Fruit fly (Drosophila melanogaster): ENCODE measurements around the gene RpL34a.

RpL34a gene

dm6 chr3R:26021195-26021914, 37.7 kb downstream of the RpL34a start (continued):
- TF ChIP-seq CG9932 (GFP tag; IDR thresholded peaks at IDR 0.05) (peak; percentile 83), trh (GFP tag; optimal IDR thresholded peaks at IDR 0.05) (peak; percentile 91), fu2 (GFP tag; optimal IDR thresholded peaks at IDR 0.05) (peak; percentile 83), HLH4C (GFP tag; IDR thresholded peaks at IDR 0.05; ENCODE audit: partially characterized antibody) (no peak; the same call in 2 of the 3 replicates), BtbVII (GFP tag; optimal IDR thresholded peaks at IDR 0.05) (peak; percentile 93), fd64A (GFP tag; optimal IDR thresholded peaks at IDR 0.05) (no peak), crol (GFP tag; IDR thresholded peaks at IDR 0.05) (peak; percentile 54), Max (GFP tag; optimal IDR thresholded peaks at IDR 0.05) (peak; percentile 86), CG6254 (GFP tag; optimal IDR thresholded peaks at IDR 0.05) (peak; percentile 91), so (GFP tag; IDR thresholded peaks at IDR 0.05) (peak; percentile 46; the same call in 1 of the 3 replicates), CG8359 (GFP tag; optimal IDR thresholded peaks at IDR 0.05; ENCODE audit: borderline replicate concordance) (peak; percentile 88), CG10147 (GFP tag; optimal IDR thresholded peaks at IDR 0.05) (peak; percentile 94), CG12155 (GFP tag; optimal IDR thresholded peaks at IDR 0.05) (peak; percentile 90), Hsf (GFP tag; optimal IDR thresholded peaks at IDR 0.05) (peak; percentile 94), Rx (GFP tag; IDR thresholded peaks at IDR 0.05) (peak; percentile 37; the same call in 1 of the 2 replicates), CG3995 (GFP tag; optimal IDR thresholded peaks at IDR 0.05) (peak; percentile 59), CG13296 (GFP tag; optimal IDR thresholded peaks at IDR 0.05) (peak; percentile 88), CG4404 (GFP tag; IDR thresholded peaks at IDR 0.05) (peak; percentile 86), Hand (GFP tag; optimal IDR thresholded peaks at IDR 0.05) (peak; percentile 84), prd (optimal IDR thresholded peaks at IDR 0.05) (no peak), prd (GFP tag; IDR thresholded peaks at IDR 0.05) (peak; percentile 89), sens (GFP tag) (peak; percentile 99), onecut (GFP tag; IDR thresholded peaks at IDR 0.05) (peak; percentile 74), CG17385 (GFP tag; optimal IDR thresholded peaks at IDR 0.05) (peak; percentile 92), Atf6 (GFP tag; IDR thresholded peaks at IDR 0.05) (peak; percentile 84), Fer3 (tag; optimal IDR thresholded peaks at IDR 0.05) (peak; percentile 84), CG2712 (tag; optimal IDR thresholded peaks at IDR 0.05) (peak; percentile 97), CG2129 (GFP tag; IDR thresholded peaks at IDR 0.05; ENCODE audit: partially characterized antibody) (no peak), CG12391 (tag; optimal IDR thresholded peaks at IDR 0.05) (peak; percentile 98), ato (GFP tag; IDR thresholded peaks at IDR 0.05; ENCODE audit: partially characterized antibody) (no peak), CG13123 (GFP tag; optimal IDR thresholded peaks at IDR 0.05) (peak; percentile 82), CG3847 (GFP tag; IDR thresholded peaks at IDR 0.05) (peak; percentile 87), Dad (GFP tag; optimal IDR thresholded peaks at IDR 0.05) (peak; percentile 38), CG11456 (GFP tag; IDR thresholded peaks at IDR 0.05) (peak; percentile 24; the same call in 1 of the 3 replicates), HLHmδ (GFP tag; optimal IDR thresholded peaks at IDR 0.05) (peak; percentile 98), Dp (GFP tag; optimal IDR thresholded peaks at IDR 0.05) (no peak), CG12744 (GFP tag; optimal IDR thresholded peaks at IDR 0.05) (peak; percentile 86), run (tag; optimal IDR thresholded peaks at IDR 0.05) (peak; percentile 86), crc (GFP tag; optimal IDR thresholded peaks at IDR 0.05) (peak; percentile 84), ac (GFP tag; optimal IDR thresholded peaks at IDR 0.05) (peak; percentile 86), CG9817 (tag; optimal IDR thresholded peaks at IDR 0.05) (peak; percentile 89), gro (GFP tag; optimal IDR thresholded peaks at IDR 0.05) (peak; percentile 29), tin (GFP tag; optimal IDR thresholded peaks at IDR 0.05) (peak; percentile 94), CG43689 (GFP tag; IDR thresholded peaks at IDR 0.05) (0 out of 2 replicates have a peak, but pooled peaks have one; percentile 16), BEAF-32 (GFP tag; optimal IDR thresholded peaks at IDR 0.05) (peak; percentile 11), CG2202 (tag; optimal IDR thresholded peaks at IDR 0.05) (peak; percentile 86), Dip3 (GFP tag; optimal IDR thresholded peaks at IDR 0.05) (peak; percentile 54), CG2199 (GFP tag; IDR thresholded peaks at IDR 0.05) (no peak), CG7963 (GFP tag; IDR thresholded peaks at IDR 0.05; ENCODE audit: partially characterized antibody) (no peak)
